Worm (Caenorhabditis elegans) whole organism, late embryonic: ENCODE measurements around the gene grd-7.

ENCODE experiments used
- C38D4.7 ChIP-seq: fragments of 200-800 bp; sonication (Bioruptor generic); optimal IDR thresholded peaks from 2 replicates; lab custom pipeline; 2018; ENCODE audit warnings: mild to moderate bottlenecking, missing genetic modification characterization, moderate library complexity, missing compliant biosample characterization
- F13H6.1 ChIP-seq: sonication (generic microtip); optimal IDR thresholded peaks from 2 replicates; lab custom pipeline; 2016; ENCODE audit warnings: missing genetic modification characterization, missing compliant biosample characterization
- K02D7.2 ChIP-seq: sonication (generic microtip); optimal IDR thresholded peaks from 2 replicates; lab custom pipeline; 2017; ENCODE audit warnings: mild to moderate bottlenecking, missing genetic modification characterization, missing compliant biosample characterization
- K09A11.1 ChIP-seq: sonication (generic microtip); optimal IDR thresholded peaks from 2 replicates; lab custom pipeline; 2017; ENCODE audit warnings: antibody characterized with exemption, mild to moderate bottlenecking, missing genetic modification characterization, missing compliant biosample characterization; ENCODE audit not compliant: insufficient read depth
- T23F11.4 ChIP-seq: fragments of 200-800 bp; sonication (Bioruptor generic); optimal IDR thresholded peaks from 2 replicates; lab custom pipeline; 2018; ENCODE audit warnings: mild to moderate bottlenecking, missing genetic modification characterization, missing compliant biosample characterization
- Y22D7AL.16 ChIP-seq: sonication (generic microtip); optimal IDR thresholded peaks from 2 replicates; lab custom pipeline; 2016; ENCODE audit warnings: missing genetic modification characterization, missing compliant biosample characterization
- ceh-14 ChIP-seq: sonication (generic microtip); optimal IDR thresholded peaks from 2 replicates; lab custom pipeline; 2016; ENCODE audit warnings: missing genotype, missing genetic modification characterization, missing compliant biosample characterization
- ceh-18 ChIP-seq: sonication (generic microtip); optimal IDR thresholded peaks from 2 replicates; lab custom pipeline; 2016; ENCODE audit warnings: missing genetic modification characterization, missing compliant biosample characterization
- ceh-19 ChIP-seq: fragments of 200-800 bp; sonication (Bioruptor generic); optimal IDR thresholded peaks from 2 replicates; lab custom pipeline; 2018; ENCODE audit warnings: mild to moderate bottlenecking, missing genetic modification characterization, missing compliant biosample characterization
- ceh-2 ChIP-seq: sonication (generic microtip); optimal IDR thresholded peaks from 2 replicates; lab custom pipeline; 2016; ENCODE audit warnings: missing genotype, missing genetic modification characterization, missing compliant biosample characterization
- ceh-22 ChIP-seq: sonication (generic microtip); optimal IDR thresholded peaks from 2 replicates; lab custom pipeline; 2017; ENCODE audit warnings: missing biosample characterization, missing genetic modification characterization
- ceh-24 ChIP-seq: sonication (generic microtip); optimal IDR thresholded peaks from 2 replicates; lab custom pipeline; 2016; ENCODE audit warnings: mild to moderate bottlenecking, missing genetic modification characterization, missing compliant biosample characterization
- ceh-31 ChIP-seq: sonication (generic microtip); optimal IDR thresholded peaks from 2 replicates; lab custom pipeline; 2016; ENCODE audit warnings: missing genetic modification characterization, missing compliant biosample characterization
- ceh-34 ChIP-seq: sonication (generic microtip); optimal IDR thresholded peaks from 2 replicates; lab custom pipeline; 2016; ENCODE audit warnings: mild to moderate bottlenecking, missing genetic modification characterization, missing compliant biosample characterization
- ceh-48 ChIP-seq: sonication (generic microtip); optimal IDR thresholded peaks from 2 replicates; lab custom pipeline; 2016; ENCODE audit warnings: missing genetic modification characterization, inconsistent platforms, missing compliant biosample characterization
- ceh-6 ChIP-seq: fragments of 200-800 bp; sonication (Bioruptor generic); optimal IDR thresholded peaks from 2 replicates; lab custom pipeline; 2018; ENCODE audit warnings: mild to moderate bottlenecking, missing genetic modification characterization, missing compliant biosample characterization
- che-1 ChIP-seq: sonication (generic microtip); optimal IDR thresholded peaks from 2 replicates; lab custom pipeline; 2016; ENCODE audit warnings: mild to moderate bottlenecking, missing genetic modification characterization, missing compliant biosample characterization
- dve-1 ChIP-seq: sonication (generic microtip); optimal IDR thresholded peaks from 2 replicates; lab custom pipeline; 2017; ENCODE audit warnings: antibody characterized with exemption, mild to moderate bottlenecking, missing genetic modification characterization, missing compliant biosample characterization
- elt-2 ChIP-seq: sonication (generic microtip); optimal IDR thresholded peaks from 2 replicates; lab custom pipeline; 2016; ENCODE audit warnings: missing genetic modification reagents, missing genetic modification characterization, missing compliant biosample characterization
- ets-4 ChIP-seq: sonication (generic microtip); optimal IDR thresholded peaks from 2 replicates; lab custom pipeline; 2016; ENCODE audit warnings: missing genetic modification characterization, missing compliant biosample characterization
- eyg-1 ChIP-seq: sonication (generic microtip); optimal IDR thresholded peaks from 2 replicates; lab custom pipeline; 2016; ENCODE audit warnings: missing genotype, missing genetic modification characterization, missing compliant biosample characterization
- fax-1 ChIP-seq: sonication (generic microtip); optimal IDR thresholded peaks from 2 replicates; lab custom pipeline; 2016; ENCODE audit warnings: missing genotype, missing genetic modification characterization, missing compliant biosample characterization
- fkh-10 ChIP-seq: fragments of 150-350 bp; optimal IDR thresholded peaks from 2 replicates; lab custom pipeline; 2014; ENCODE audit warnings: missing biosample characterization, missing genetic modification reagents, missing genetic modification characterization
- fkh-6 ChIP-seq: sonication (generic microtip); optimal IDR thresholded peaks from 2 replicates; lab custom pipeline; 2016; ENCODE audit warnings: missing genetic modification characterization, missing compliant biosample characterization
- gmeb-2 ChIP-seq: sonication (generic microtip); optimal IDR thresholded peaks from 2 replicates; lab custom pipeline; 2016; ENCODE audit warnings: missing genetic modification characterization, inconsistent platforms, missing compliant biosample characterization
- hlh-13 ChIP-seq: fragments of 200-800 bp; sonication (Bioruptor generic); optimal IDR thresholded peaks from 2 replicates; lab custom pipeline; 2018; ENCODE audit warnings: mild to moderate bottlenecking, missing genetic modification characterization, missing compliant biosample characterization
- hlh-30 ChIP-seq: sonication (generic microtip); optimal IDR thresholded peaks from 2 replicates; lab custom pipeline; 2017; ENCODE audit warnings: antibody characterized with exemption, missing genetic modification characterization, missing compliant biosample characterization; ENCODE audit not compliant: insufficient read depth
- hlh-6 ChIP-seq: sonication (generic microtip); optimal IDR thresholded peaks from 2 replicates; lab custom pipeline; 2016; ENCODE audit warnings: missing genotype, missing genetic modification characterization, missing compliant biosample characterization
- hlh-8 ChIP-seq: sonication (generic microtip); optimal IDR thresholded peaks from 2 replicates; lab custom pipeline; 2016; ENCODE audit warnings: missing genotype, missing genetic modification characterization, missing compliant biosample characterization
- lim-6 ChIP-seq: sonication (generic microtip); optimal IDR thresholded peaks from 2 replicates; lab custom pipeline; 2016; ENCODE audit warnings: missing genetic modification characterization, missing compliant biosample characterization
- lin-11 ChIP-seq: fragments of 200-800 bp; sonication (Bioruptor generic); optimal IDR thresholded peaks from 2 replicates; lab custom pipeline; 2018; ENCODE audit warnings: mild to moderate bottlenecking, missing genetic modification characterization, missing compliant biosample characterization
- nfya-1 ChIP-seq: sonication (generic microtip); optimal IDR thresholded peaks from 2 replicates; lab custom pipeline; 2017; ENCODE audit warnings: missing genetic modification characterization, mild to moderate bottlenecking, missing compliant biosample characterization, antibody characterized with exemption, moderate library complexity
- nhr-11 ChIP-seq: fragments of 150-350 bp; optimal IDR thresholded peaks from 2 replicates; lab custom pipeline; 2014; ENCODE audit warnings: missing biosample characterization, missing genetic modification characterization
- nhr-232 ChIP-seq: sonication (generic microtip); optimal IDR thresholded peaks from 2 replicates; lab custom pipeline; 2016; ENCODE audit warnings: missing genetic modification characterization, missing compliant biosample characterization
- pag-3 ChIP-seq: sonication (generic microtip); optimal IDR thresholded peaks from 2 replicates; lab custom pipeline; 2016; ENCODE audit warnings: missing compliant biosample characterization, missing genetic modification characterization, borderline replicate concordance
- pat-9 ChIP-seq: fragments of 200-800 bp; sonication (Bioruptor generic); optimal IDR thresholded peaks from 2 replicates; lab custom pipeline; 2018; ENCODE audit warnings: mild to moderate bottlenecking, missing genetic modification characterization, moderate library complexity, missing compliant biosample characterization
- pha-4 ChIP-seq: fragments of 150-350 bp; optimal IDR thresholded peaks from 2 replicates; lab custom pipeline; 2018; ENCODE audit warnings: missing biosample characterization, missing genetic modification reagents, missing genetic modification characterization
- pqm-1 ChIP-seq: sonication (generic microtip); optimal IDR thresholded peaks from 2 replicates; lab custom pipeline; 2016; ENCODE audit warnings: missing genetic modification characterization, missing compliant biosample characterization
- pros-1 ChIP-seq: fragments of 150-350 bp; optimal IDR thresholded peaks from 2 replicates; lab custom pipeline; 2014; ENCODE audit warnings: missing biosample characterization, missing genetic modification reagents, missing genetic modification characterization
- ref-2 ChIP-seq: sonication (generic microtip); optimal IDR thresholded peaks from 2 replicates; lab custom pipeline; 2016; ENCODE audit warnings: missing genetic modification characterization, missing compliant biosample characterization
- rnt-1 ChIP-seq: sonication (generic microtip); optimal IDR thresholded peaks from 2 replicates; lab custom pipeline; 2016; ENCODE audit warnings: missing genetic modification characterization, missing compliant biosample characterization
- sdc-2 ChIP-seq: sonication (generic microtip); optimal IDR thresholded peaks from 2 replicates; lab custom pipeline; 2016; ENCODE audit warnings: missing genotype, missing genetic modification characterization, missing compliant biosample characterization
- sox-2 ChIP-seq: fragments of 200-800 bp; sonication (Bioruptor generic); IDR thresholded peaks from 2 replicates; pipeline ENCODE4 v1.3.6; 2022; ENCODE audit warnings: missing genetic modification reagents, missing genetic modification characterization, missing compliant biosample characterization
- sox-4 ChIP-seq: sonication (generic microtip); optimal IDR thresholded peaks from 2 replicates; lab custom pipeline; 2017; ENCODE audit warnings: mild to moderate bottlenecking, missing genetic modification characterization, inconsistent platforms, missing compliant biosample characterization
- tbx-2 ChIP-seq: sonication (generic microtip); optimal IDR thresholded peaks from 2 replicates; lab custom pipeline; 2016; ENCODE audit warnings: missing genetic modification characterization, missing compliant biosample characterization
- tbx-7 ChIP-seq: sonication (generic microtip); optimal IDR thresholded peaks from 2 replicates; lab custom pipeline; 2016; ENCODE audit warnings: missing genotype, missing genetic modification characterization, missing compliant biosample characterization
- unc-3 ChIP-seq, 2 experiments: fragments of 200-800 bp in 1 of 2; sonication (Bioruptor generic) in 1 of 2; sonication (generic microtip) in 1 of 2; conservative IDR thresholded peaks in 1 of 2; optimal IDR thresholded peaks in 1 of 2; 2 replicates each; pipeline versions ENCODE4 v1.3.6 to Lab custom; 2016 to 2022; ENCODE audit warnings: missing compliant biosample characterization in 2 of 2, missing genetic modification characterization in 2 of 2, missing genetic modification reagents in 1 of 2
- unc-42 ChIP-seq: sonication (generic microtip); optimal IDR thresholded peaks from 2 replicates; lab custom pipeline; 2016; ENCODE audit warnings: missing genotype, missing genetic modification characterization, missing compliant biosample characterization
- unc-55 ChIP-seq: sonication (generic microtip); optimal IDR thresholded peaks from 2 replicates; lab custom pipeline; 2017; ENCODE audit warnings: missing biosample characterization, missing genetic modification reagents, missing genetic modification characterization
- zip-5 ChIP-seq: sonication (generic microtip); optimal IDR thresholded peaks from 2 replicates; lab custom pipeline; 2016; ENCODE audit warnings: missing genetic modification characterization, missing compliant biosample characterization
- ztf-16 ChIP-seq: sonication (generic microtip); optimal IDR thresholded peaks from 2 replicates; lab custom pipeline; 2017; ENCODE audit warnings: missing genetic modification characterization, missing compliant biosample characterization

Gene grd-7

ce11 chrX:7264591-7265306, 4.5 kb downstream of the grd-7 start:
- TF ChIP-seq pag-3 (tag; lab: Kevin White, UChicago) = no peak
- peak; percentile 52 for TF ChIP-seq rnt-1 (tag; lab: Kevin White, UChicago)
- peak; percentile 6 for TF ChIP-seq tbx-7
- TF ChIP-seq ceh-18 (tag; lab: Kevin White, UChicago) = peak; percentile 96
- no peak for TF ChIP-seq fkh-10 (GFP tag; lab: Kevin White, UChicago)
- TF ChIP-seq ceh-24 (tag; lab: Kevin White, UChicago) = no peak
- TF ChIP-seq zip-5 = no peak
- peak; percentile 69 for TF ChIP-seq hlh-6 (tag; lab: Kevin White, UChicago)
- peak; percentile 18 for TF ChIP-seq che-1 (tag; lab: Kevin White, UChicago)
- TF ChIP-seq eyg-1 (tag; lab: Kevin White, UChicago) = peak; percentile 23
- no peak for TF ChIP-seq nhr-11 (tag; lab: Kevin White, UChicago)
- TF ChIP-seq K02D7.2 = no peak
- TF ChIP-seq unc-3 (GFP tag; conservative IDR thresholded peaks at IDR 0.05; lab: Robert Waterston, UW) = no peak
- TF ChIP-seq unc-3 (tag; optimal IDR thresholded peaks at IDR 0.05; lab: Kevin White, UChicago) = peak; percentile 29
- TF ChIP-seq unc-42 = peak; percentile 76
- TF ChIP-seq nhr-232 (tag; lab: Kevin White, UChicago) = peak; percentile 12
- TF ChIP-seq ceh-6 (GFP tag; lab: Kevin White, UChicago) = peak; percentile 9
- peak; percentile 69 for TF ChIP-seq ceh-2 (tag; lab: Kevin White, UChicago)
- TF ChIP-seq C38D4.7 (GFP tag; lab: Kevin White, UChicago) = peak; percentile 3
- peak; percentile 88 for TF ChIP-seq tbx-2 (tag; lab: Kevin White, UChicago)
- TF ChIP-seq hlh-30 = peak; percentile 67
- TF ChIP-seq sdc-2 = peak; percentile 88
- no peak for TF ChIP-seq gmeb-2 (tag; lab: Kevin White, UChicago)
- TF ChIP-seq ztf-16 (tag; lab: Kevin White, UChicago) = peak; percentile 55
- no peak; the same call in 1 of the 2 replicates for TF ChIP-seq sox-2 (GFP tag; lab: Robert Waterston, UW)
- peak; percentile 56 for TF ChIP-seq K09A11.1 (tag; lab: Kevin White, UChicago)
- peak; percentile 83 for TF ChIP-seq ceh-34
- peak; percentile 67 for TF ChIP-seq elt-2 (tag; lab: Kevin White, UChicago)
- peak; percentile 57 for TF ChIP-seq pros-1
- peak; percentile 50 for TF ChIP-seq dve-1
- no peak for TF ChIP-seq lin-11 (tag; lab: Kevin White, UChicago)
- TF ChIP-seq hlh-8 (tag; lab: Kevin White, UChicago) = peak; percentile 58
- peak; percentile 3 for TF ChIP-seq Y22D7AL.16 (tag; lab: Kevin White, UChicago)
- peak; percentile 38 for TF ChIP-seq pat-9 (tag; lab: Kevin White, UChicago)
- TF ChIP-seq ceh-48 (tag; lab: Kevin White, UChicago) = no peak
- TF ChIP-seq ceh-14 (tag; lab: Kevin White, UChicago) = peak; percentile 64
- TF ChIP-seq fkh-6 (tag; lab: Kevin White, UChicago) = peak; percentile 66
- TF ChIP-seq fax-1 (tag; lab: Kevin White, UChicago) = no peak
- TF ChIP-seq nfya-1 = peak; percentile 91
- TF ChIP-seq hlh-13 (GFP tag; lab: Kevin White, UChicago) = no peak
- TF ChIP-seq pqm-1 = peak; percentile 69
- peak; percentile 48 for TF ChIP-seq sox-4
- peak; percentile 89 for TF ChIP-seq ceh-31 (tag; lab: Kevin White, UChicago)
- no peak for TF ChIP-seq ceh-22 (tag; lab: Kevin White, UChicago)
- peak; percentile 44 for TF ChIP-seq unc-55 (GFP tag; lab: Kevin White, UChicago)
- peak; percentile 82 for TF ChIP-seq F13H6.1 (tag; lab: Kevin White, UChicago)
- TF ChIP-seq ref-2 (tag; lab: Kevin White, UChicago) = peak; percentile 84
- peak; percentile 1 for TF ChIP-seq lim-6 (tag; lab: Kevin White, UChicago)
- TF ChIP-seq ets-4 (tag; lab: Kevin White, UChicago) = peak; percentile 41
- peak; percentile 67 for TF ChIP-seq ceh-19
- no peak for TF ChIP-seq pha-4 (tag; lab: Kevin White, UChicago)
- no peak for TF ChIP-seq T23F11.4
